Worm (Caenorhabditis elegans) whole organism, midembryonic: ENCODE measurements around the gene coq-3.

Source experiments
- T22C8.4 ChIP-seq: fragments of 200-800 bp; sonication (Bioruptor generic); IDR thresholded peaks from 2 replicates; pipeline ENCODE4 v1.3.6; 2022; ENCODE audit warnings: missing genetic modification characterization, missing compliant biosample characterization
- flt-1 ChIP-seq: fragments of 200-800 bp; sonication (Bioruptor generic); IDR thresholded peaks from 2 replicates; pipeline ENCODE4 v1.3.6; 2022; ENCODE audit warnings: missing genetic modification characterization, missing compliant biosample characterization
- klf-2 ChIP-seq: fragments of 200-800 bp; sonication (Bioruptor generic); conservative IDR thresholded peaks from 2 replicates; pipeline ENCODE4 v1.3.6; 2022; ENCODE audit warnings: missing genetic modification reagents, missing genetic modification characterization, missing compliant biosample characterization
- med-1 ChIP-seq: sonication (generic microtip); optimal IDR thresholded peaks from 2 replicates; lab custom pipeline; 2017; ENCODE audit warnings: missing genetic modification characterization, mild to moderate bottlenecking, missing compliant biosample characterization, antibody characterized with exemption, missing genetic modification reagents; ENCODE audit not compliant: insufficient read depth
- ref-1 ChIP-seq: fragments of 200-800 bp; sonication (Bioruptor generic); conservative IDR thresholded peaks from 2 replicates; pipeline ENCODE4 v1.3.6; 2022; ENCODE audit warnings: missing genetic modification reagents, missing genetic modification characterization, missing compliant biosample characterization
- ztf-29 ChIP-seq: fragments of 200-800 bp; sonication (Bioruptor generic); IDR thresholded peaks from 2 replicates; pipeline ENCODE4 v1.3.6; 2022; ENCODE audit warnings: missing genetic modification reagents, missing genetic modification characterization, missing compliant biosample characterization

- no peak for TF ChIP-seq T22C8.4 (GFP tag; lab: Robert Waterston, UW)
- no peak for TF ChIP-seq flt-1 (GFP tag; lab: Robert Waterston, UW)
- TF ChIP-seq ref-1 (GFP tag; lab: Robert Waterston, UW): no peak
- TF ChIP-seq klf-2 (GFP tag; lab: Robert Waterston, UW): no peak
- TF ChIP-seq med-1 (GFP tag; lab: Kevin White, UChicago): no peak
- no peak for TF ChIP-seq ztf-29 (GFP tag; lab: Robert Waterston, UW)
Measured at ce11 chrIV:14763938-14764718, 32.0 kb downstream of the coq-3 start.
